Worm (Caenorhabditis elegans) whole organism, L1 larva: Measurements from ENCODE around the gene glrx-22.
A peak's percentile ranks its signal among the peaks of the same experiment; 100 is the strongest.

Experiments
- C16A3.4 ChIP-seq: fragments of 150-350 bp; optimal IDR thresholded peaks from 2 replicates; lab custom pipeline; 2014; ENCODE audit warnings: missing biosample characterization, missing genetic modification characterization
- C34B4.2 ChIP-seq: sonication (generic microtip); optimal IDR thresholded peaks from 2 replicates; lab custom pipeline; 2017; ENCODE audit warnings: mild to moderate bottlenecking, missing genetic modification characterization, missing compliant biosample characterization
- F16B12.6 ChIP-seq: fragments of 150-350 bp; optimal IDR thresholded peaks from 2 replicates; lab custom pipeline; 2014; ENCODE audit warnings: missing biosample characterization, missing genetic modification characterization
- aha-1 ChIP-seq: fragments of 150-350 bp; optimal IDR thresholded peaks from 2 replicates; lab custom pipeline; 2014; ENCODE audit warnings: missing biosample characterization, missing genetic modification characterization
- alr-1 ChIP-seq: fragments of 200-800 bp; sonication (Bioruptor generic); optimal IDR thresholded peaks from 2 replicates; lab custom pipeline; 2018; ENCODE audit warnings: borderline replicate concordance, mild to moderate bottlenecking, missing genetic modification characterization, missing compliant biosample characterization
- ceh-63 ChIP-seq: fragments of 200-800 bp; sonication (Bioruptor generic); optimal IDR thresholded peaks from 2 replicates; lab custom pipeline; 2018; ENCODE audit warnings: mild to moderate bottlenecking, missing genetic modification characterization, missing compliant biosample characterization
- ceh-8 ChIP-seq: fragments of 200-800 bp; sonication (Bioruptor generic); optimal IDR thresholded peaks from 2 replicates; lab custom pipeline; 2018; ENCODE audit warnings: mild to moderate bottlenecking, missing genetic modification characterization, moderate library complexity, missing compliant biosample characterization
- ceh-82 ChIP-seq, 3 experiments: fragments of 150-350 bp in 1 of 3; sonication (generic microtip) in 2 of 3; optimal IDR thresholded peaks; 2 replicates each; lab custom pipeline; 2014 to 2017; ENCODE audit warnings: missing biosample characterization in 3 of 3, missing genetic modification characterization in 3 of 3
- dpl-1 ChIP-seq, 3 experiments: fragments of 150-350 bp in 2 of 3; sonication (generic microtip) in 1 of 3; optimal IDR thresholded peaks; 2 replicates each; lab custom pipeline; 2014 to 2017; ENCODE audit warnings: missing biosample characterization in 3 of 3, missing genetic modification characterization in 3 of 3, missing genetic modification reagents in 3 of 3
- dsc-1 ChIP-seq: sonication (generic microtip); optimal IDR thresholded peaks from 2 replicates; lab custom pipeline; 2016; ENCODE audit warnings: mild to moderate bottlenecking, missing genetic modification characterization, missing compliant biosample characterization
- egl-13 ChIP-seq: sonication (generic microtip); optimal IDR thresholded peaks from 2 replicates; lab custom pipeline; 2016; ENCODE audit warnings: missing genotype, missing genetic modification reagents, missing genetic modification characterization, missing compliant biosample characterization
- elt-2 ChIP-seq: sonication (generic microtip); optimal IDR thresholded peaks from 2 replicates; lab custom pipeline; 2016; ENCODE audit warnings: missing genetic modification characterization, mild to moderate bottlenecking, inconsistent platforms, missing compliant biosample characterization, missing genetic modification reagents
- fkh-8 ChIP-seq: sonication (generic microtip); optimal IDR thresholded peaks from 2 replicates; lab custom pipeline; 2016; ENCODE audit warnings: mild to moderate bottlenecking, missing genetic modification characterization, missing compliant biosample characterization
- fos-1 ChIP-seq: fragments of 150-350 bp; optimal IDR thresholded peaks from 2 replicates; lab custom pipeline; 2014; ENCODE audit warnings: missing biosample characterization, missing genetic modification characterization
- grh-1 ChIP-seq: fragments of 200-800 bp; sonication (Bioruptor generic); IDR thresholded peaks from 2 replicates; pipeline ENCODE4 v1.3.6; 2022; ENCODE audit warnings: missing genetic modification reagents, missing genetic modification characterization, missing compliant biosample characterization
- hlh-4 ChIP-seq: sonication (generic microtip); optimal IDR thresholded peaks from 2 replicates; lab custom pipeline; 2016; ENCODE audit warnings: mild to moderate bottlenecking, missing genetic modification characterization, missing compliant biosample characterization
- hpl-2 ChIP-seq: fragments of 150-350 bp; optimal IDR thresholded peaks from 2 replicates; lab custom pipeline; 2014; ENCODE audit warnings: missing biosample characterization, missing genetic modification reagents, missing genetic modification characterization
- isw-1 ChIP-seq: fragments of 200-800 bp; sonication (Bioruptor generic); IDR thresholded peaks from 2 replicates; pipeline ENCODE4 v1.3.6; 2022; ENCODE audit warnings: missing genetic modification characterization, missing compliant biosample characterization
- lin-13 ChIP-seq: fragments of 150-350 bp; optimal IDR thresholded peaks from 2 replicates; lab custom pipeline; 2014; ENCODE audit warnings: missing biosample characterization, missing genetic modification reagents, missing genetic modification characterization
- lin-39 ChIP-seq: fragments of 150-350 bp; optimal IDR thresholded peaks from 2 replicates; lab custom pipeline; 2014; ENCODE audit warnings: missing biosample characterization, missing genetic modification reagents, missing genetic modification characterization
- lir-3 ChIP-seq: sonication (generic microtip); optimal IDR thresholded peaks from 2 replicates; lab custom pipeline; 2016; ENCODE audit warnings: mild to moderate bottlenecking, missing genetic modification characterization, moderate library complexity, missing compliant biosample characterization; ENCODE audit not compliant: poor library complexity
- lsy-2 ChIP-seq, 2 experiments: fragments of 150-350 bp; optimal IDR thresholded peaks; 2 replicates each; lab custom pipeline; 2014; ENCODE audit warnings: missing biosample characterization in 2 of 2, missing genetic modification characterization in 2 of 2
- mdl-1 ChIP-seq, 2 experiments: fragments of 150-350 bp; optimal IDR thresholded peaks; 2 replicates each; lab custom pipeline; 2014 to 2017; ENCODE audit warnings: missing biosample characterization in 2 of 2, missing genetic modification characterization in 2 of 2, inconsistent platforms in 1 of 2
- mef-2 ChIP-seq: fragments of 150-350 bp; optimal IDR thresholded peaks from 2 replicates; lab custom pipeline; 2014; ENCODE audit warnings: missing biosample characterization, missing genetic modification characterization
- nhr-11 ChIP-seq: fragments of 150-350 bp; optimal IDR thresholded peaks from 2 replicates; lab custom pipeline; 2014; ENCODE audit warnings: missing biosample characterization, missing genetic modification characterization
- nhr-237 ChIP-seq: fragments of 150-350 bp; optimal IDR thresholded peaks from 2 replicates; lab custom pipeline; 2014; ENCODE audit warnings: missing biosample characterization, missing genetic modification characterization
- nhr-28 ChIP-seq: fragments of 150-350 bp; optimal IDR thresholded peaks from 2 replicates; lab custom pipeline; 2014; ENCODE audit warnings: missing biosample characterization, missing genetic modification characterization
- nhr-47 ChIP-seq: sonication (generic microtip); optimal IDR thresholded peaks from 2 replicates; lab custom pipeline; 2016; ENCODE audit warnings: mild to moderate bottlenecking, missing genetic modification characterization, moderate library complexity, missing compliant biosample characterization
- nhr-71 ChIP-seq: sonication (generic microtip); optimal IDR thresholded peaks from 2 replicates; lab custom pipeline; 2016; ENCODE audit warnings: mild to moderate bottlenecking, missing genetic modification characterization, moderate library complexity, missing compliant biosample characterization
- nhr-84 ChIP-seq: sonication (generic microtip); optimal IDR thresholded peaks from 2 replicates; lab custom pipeline; 2017; ENCODE audit warnings: missing biosample characterization, missing genetic modification characterization
- nhr-85 ChIP-seq: sonication (generic microtip); peaks from one replicate; lab custom pipeline; 2016; ENCODE audit warnings: missing genetic modification characterization, inconsistent platforms, missing compliant biosample characterization
- nhr-90 ChIP-seq: sonication (generic microtip); optimal IDR thresholded peaks from 2 replicates; lab custom pipeline; 2016; ENCODE audit warnings: mild to moderate bottlenecking, missing genetic modification characterization, missing compliant biosample characterization; ENCODE audit not compliant: poor library complexity
- pag-3 ChIP-seq: sonication (generic microtip); optimal IDR thresholded peaks from 2 replicates; lab custom pipeline; 2017; ENCODE audit warnings: missing genetic modification characterization, mild to moderate bottlenecking, missing compliant biosample characterization, antibody characterized with exemption, borderline replicate concordance; ENCODE audit not compliant: insufficient read depth
- pax-3 ChIP-seq: fragments of 200-800 bp; sonication (Bioruptor generic); optimal IDR thresholded peaks from 2 replicates; lab custom pipeline; 2018; ENCODE audit warnings: mild to moderate bottlenecking, missing genetic modification characterization, moderate library complexity, missing compliant biosample characterization
- pqm-1 ChIP-seq: sonication (generic microtip); optimal IDR thresholded peaks from 3 replicates; lab custom pipeline; 2017; ENCODE audit warnings: missing biosample characterization, missing genetic modification characterization
- skn-1 ChIP-seq: fragments of 150-350 bp; optimal IDR thresholded peaks from 2 replicates; lab custom pipeline; 2014; ENCODE audit warnings: missing biosample characterization, missing genetic modification characterization
- snpc-4 ChIP-seq: fragments of 150-350 bp; optimal IDR thresholded peaks from 2 replicates; lab custom pipeline; 2014; ENCODE audit warnings: missing biosample characterization, missing genetic modification characterization
- snu-23 ChIP-seq: sonication (generic microtip); optimal IDR thresholded peaks from 2 replicates; lab custom pipeline; 2016; ENCODE audit warnings: missing genetic modification characterization, missing compliant biosample characterization
- sox-4 ChIP-seq: sonication (generic microtip); optimal IDR thresholded peaks from 2 replicates; lab custom pipeline; 2016; ENCODE audit warnings: missing genetic modification characterization, missing compliant biosample characterization
- sptf-1 ChIP-seq: fragments of 150-350 bp; optimal IDR thresholded peaks from 2 replicates; lab custom pipeline; 2014; ENCODE audit warnings: missing biosample characterization, missing genetic modification characterization
- sup-37 ChIP-seq: fragments of 200-800 bp; sonication (Bioruptor generic); optimal IDR thresholded peaks from 2 replicates; lab custom pipeline; 2018; ENCODE audit warnings: mild to moderate bottlenecking, missing genetic modification characterization, missing compliant biosample characterization
- swsn-7 ChIP-seq: sonication (generic microtip); optimal IDR thresholded peaks from 2 replicates; lab custom pipeline; 2016; ENCODE audit warnings: missing genetic modification characterization, missing compliant biosample characterization
- tlp-1 ChIP-seq: fragments of 150-350 bp; optimal IDR thresholded peaks from 2 replicates; lab custom pipeline; 2014; ENCODE audit warnings: missing biosample characterization, missing genetic modification characterization
- unc-30 ChIP-seq: sonication (generic microtip); optimal IDR thresholded peaks from 2 replicates; lab custom pipeline; 2017; ENCODE audit warnings: missing biosample characterization, missing genetic modification characterization
- unc-62 ChIP-seq: fragments of 150-350 bp; optimal IDR thresholded peaks from 2 replicates; lab custom pipeline; 2014; ENCODE audit warnings: missing biosample characterization, missing genetic modification reagents, missing genetic modification characterization
- unc-98 ChIP-seq: fragments of 200-800 bp; sonication (Bioruptor generic); IDR thresholded peaks from 2 replicates; pipeline ENCODE4 v1.3.6; 2022; ENCODE audit warnings: missing genetic modification characterization, missing compliant biosample characterization
- vab-15 ChIP-seq: sonication (generic microtip); optimal IDR thresholded peaks from 2 replicates; lab custom pipeline; 2017; ENCODE audit warnings: missing genotype, mild to moderate bottlenecking, missing genetic modification characterization, missing compliant biosample characterization
- xbp-1 ChIP-seq: sonication (generic microtip); optimal IDR thresholded peaks from 2 replicates; lab custom pipeline; 2016; ENCODE audit warnings: missing genetic modification characterization, missing compliant biosample characterization
- zag-1 ChIP-seq: fragments of 150-350 bp; optimal IDR thresholded peaks from 2 replicates; lab custom pipeline; 2014; ENCODE audit warnings: missing biosample characterization, missing genetic modification characterization
- zip-4 ChIP-seq: fragments of 200-800 bp; sonication (Bioruptor generic); optimal IDR thresholded peaks from 2 replicates; lab custom pipeline; 2018; ENCODE audit warnings: mild to moderate bottlenecking, missing genetic modification characterization, moderate library complexity, missing compliant biosample characterization

Gene glrx-22

ce11 chrIV:8188421-8189112 is 12.5 kb downstream of the glrx-22 start:
- peak; percentile 15 for TF ChIP-seq nhr-85
- TF ChIP-seq nhr-237 (tag; lab: Kevin White, UChicago): no peak
- TF ChIP-seq, all 84 proteins: peak for 1

- TF ChIP-seq nhr-84 (tag; lab: Kevin White, UChicago) (no peak), lin-39 (tag; lab: Kevin White, UChicago) (no peak), dsc-1 (peak; percentile 36), dpl-1 (GFP tag; optimal IDR thresholded peaks at IDR 0.05; lab: Kevin White, UChicago) (no peak), hpl-2 (GFP tag; lab: Kevin White, UChicago) (no peak), nhr-11 (no peak), lin-13 (no peak), sox-4 (tag; lab: Kevin White, UChicago) (peak; percentile 9), nhr-71 (peak; percentile 64), grh-1 (GFP tag; lab: Robert Waterston, UW) (no peak), F16B12.6 (tag; lab: Kevin White, UChicago) (no peak), vab-15 (no peak), hlh-4 (no peak), xbp-1 (tag; lab: Kevin White, UChicago) (peak; percentile 20), unc-62 (GFP tag; lab: Kevin White, UChicago) (no peak), mdl-1 (tag; optimal IDR thresholded peaks at IDR 0.05; lab: Kevin White, UChicago) (no peak), alr-1 (tag; lab: Kevin White, UChicago) (no peak), elt-2 (tag; lab: Kevin White, UChicago) (no peak), ceh-8 (GFP tag; lab: Kevin White, UChicago) (peak; percentile 47), sup-37 (no peak), unc-30 (no peak), pax-3 (tag; lab: Kevin White, UChicago) (no peak), ceh-82 (tag; optimal IDR thresholded peaks at IDR 0.05; lab: Kevin White, UChicago) (peak in 2 of 3 experiments; percentile 30 to 69), skn-1 (tag; lab: Kevin White, UChicago) (peak; percentile 42), swsn-7 (tag; lab: Kevin White, UChicago) (peak; percentile 65), nhr-90 (tag; lab: Kevin White, UChicago) (no peak), sptf-1 (tag; lab: Kevin White, UChicago) (no peak), nhr-85 (no peak), ceh-63 (GFP tag; lab: Kevin White, UChicago) (peak; percentile 33), zip-4 (GFP tag; lab: Kevin White, UChicago) (no peak), tlp-1 (tag; lab: Kevin White, UChicago) (no peak), fkh-8 (peak; percentile 92), egl-13 (peak; percentile 60), lsy-2 (tag; optimal IDR thresholded peaks at IDR 0.05; lab: Kevin White, UChicago) (peak; percentile 9 to 35), snu-23 (GFP tag; lab: Kevin White, UChicago) (peak; percentile 41), pag-3 (tag; lab: Kevin White, UChicago) (no peak), C16A3.4 (no peak), aha-1 (tag; lab: Kevin White, UChicago) (no peak), mef-2 (no peak), unc-98 (GFP tag; lab: Robert Waterston, UW) (no peak), nhr-47 (peak; percentile 64), nhr-28 (no peak), lir-3 (tag; lab: Kevin White, UChicago) (no peak), C34B4.2 (tag; lab: Kevin White, UChicago) (no peak), snpc-4 (tag; lab: Kevin White, UChicago) (no peak), isw-1 (GFP tag; lab: Robert Waterston, UW) (peak; percentile 45; the same call in 1 of the 2 replicates), pqm-1 (tag; lab: Kevin White, UChicago) (no peak), fos-1 (tag; lab: Kevin White, UChicago) (no peak), zag-1 (tag; lab: Kevin White, UChicago) (no peak)
These were observed 17.7 kb downstream of the glrx-22 start for ce11 chrIV:8183313-8183712.
